Worm (Caenorhabditis elegans): ENCODE results near the gene pcca-1.
A peak's percentile ranks its signal among the peaks of the same experiment; 100 is the strongest.

The pcca-1 gene

ce11 chrX:7659591-7660433, 974 bp downstream of the pcca-1 start:
- TF ChIP-seq nfya-1 (tag; optimal IDR thresholded peaks at IDR 0.05; ENCODE audit: insufficient read depth), result peak; percentile 10
- no peak for TF ChIP-seq R02D3.7 (tag; optimal IDR thresholded peaks at IDR 0.05)
- TF ChIP-seq egl-27 (tag; optimal IDR thresholded peaks at IDR 0.05), result no peak
- no peak for TF ChIP-seq fkh-10 (GFP tag; optimal IDR thresholded peaks at IDR 0.05)

- no peak for TF ChIP-seq nhr-67 (tag; optimal IDR thresholded peaks at IDR 0.05)
- no peak for TF ChIP-seq ztf-11 (tag; optimal IDR thresholded peaks at IDR 0.05)
- TF ChIP-seq daf-12 (tag; optimal IDR thresholded peaks at IDR 0.05), result no peak
- no peak for TF ChIP-seq fkh-10 (GFP tag; optimal IDR thresholded peaks at IDR 0.05)
- TF ChIP-seq fos-1 (tag; optimal IDR thresholded peaks at IDR 0.05), result no peak
- TF ChIP-seq ZK546.5 (tag; optimal IDR thresholded peaks at IDR 0.05), result no peak
- TF ChIP-seq nhr-11 (tag; optimal IDR thresholded peaks at IDR 0.05), result no peak
- no peak for TF ChIP-seq egl-5 (tag; optimal IDR thresholded peaks at IDR 0.05)
- no peak for TF ChIP-seq egl-27 (tag; optimal IDR thresholded peaks at IDR 0.05)
- TF ChIP-seq ceh-82 (tag; optimal IDR thresholded peaks at IDR 0.05), result no peak
- TF ChIP-seq nhr-43 (tag; optimal IDR thresholded peaks at IDR 0.05; ENCODE audit: poor library complexity, severe bottlenecking), result no peak
- TF ChIP-seq jun-1 (tag; optimal IDR thresholded peaks at IDR 0.05), result no peak
- TF ChIP-seq elt-2 (tag; optimal IDR thresholded peaks at IDR 0.05), result no peak
- no peak for TF ChIP-seq pqm-1 (tag; optimal IDR thresholded peaks at IDR 0.05)
- no peak for TF ChIP-seq nhr-28 (tag; optimal IDR thresholded peaks at IDR 0.05)
- no peak for TF ChIP-seq ceh-28 (tag; optimal IDR thresholded peaks at IDR 0.05)
- TF ChIP-seq nhr-12 (tag; optimal IDR thresholded peaks at IDR 0.05), result no peak
These were observed 3.9 kb downstream of the pcca-1 start, which contains the start of gene F27D9.12 for ce11 chrX:7656875-7657274. Gene F27D9.12 (minus strand): TSS chrX:7656975.

ce11 chrX:7655469-7656003, 5.2 kb downstream of the pcca-1 start:
- peak; percentile 42 for TF ChIP-seq nfya-1 (tag; optimal IDR thresholded peaks at IDR 0.05; ENCODE audit: insufficient read depth)
- TF ChIP-seq ama-1 (optimal IDR thresholded peaks at IDR 0.05), result no peak
- TF ChIP-seq elt-3 (tag; optimal IDR thresholded peaks at IDR 0.05), result no peak

ce11 chrX:7653708-7654390, 6.9 kb downstream of the pcca-1 start:
- no peak for TF ChIP-seq ceh-9 (tag; optimal IDR thresholded peaks at IDR 0.05)
- TF ChIP-seq hmg-11 (tag; optimal IDR thresholded peaks at IDR 0.05), result peak; percentile 19
- TF ChIP-seq sea-2 (GFP tag; optimal IDR thresholded peaks at IDR 0.05), result no peak
- no peak for TF ChIP-seq elt-2 (tag; optimal IDR thresholded peaks at IDR 0.05)
- no peak for TF ChIP-seq ztf-4 (tag; optimal IDR thresholded peaks at IDR 0.05)
- TF ChIP-seq elt-3 (tag; optimal IDR thresholded peaks at IDR 0.05), result no peak
- TF ChIP-seq ztf-11 (tag; optimal IDR thresholded peaks at IDR 0.05), result no peak
- TF ChIP-seq lsy-12 (tag; optimal IDR thresholded peaks at IDR 0.05), result no peak
- no peak for TF ChIP-seq R02D3.7 (tag; optimal IDR thresholded peaks at IDR 0.05)
- no peak for TF ChIP-seq fos-1 (tag; optimal IDR thresholded peaks at IDR 0.05)
- TF ChIP-seq unc-62 (GFP tag; optimal IDR thresholded peaks at IDR 0.05), result no peak
- no peak for TF ChIP-seq nhr-23 (tag; optimal IDR thresholded peaks at IDR 0.05)
- no peak for TF ChIP-seq ceh-82 (tag; optimal IDR thresholded peaks at IDR 0.05)
- no peak for TF ChIP-seq eor-1 (tag; optimal IDR thresholded peaks at IDR 0.05)
- TF ChIP-seq nhr-77 (tag; optimal IDR thresholded peaks at IDR 0.05), result no peak
- no peak for TF ChIP-seq skn-1 (tag; optimal IDR thresholded peaks at IDR 0.05)
- no peak for TF ChIP-seq nhr-67 (tag; optimal IDR thresholded peaks at IDR 0.05)
- TF ChIP-seq lin-39 (tag; optimal IDR thresholded peaks at IDR 0.05), result peak; percentile 50
- peak; percentile 73 for TF ChIP-seq nfya-1 (tag; optimal IDR thresholded peaks at IDR 0.05; ENCODE audit: insufficient read depth)
- no peak for TF ChIP-seq snpc-4 (tag; optimal IDR thresholded peaks at IDR 0.05)
- no peak for TF ChIP-seq egl-27 (tag; optimal IDR thresholded peaks at IDR 0.05)
- TF ChIP-seq nhr-43 (tag; optimal IDR thresholded peaks at IDR 0.05; ENCODE audit: poor library complexity, severe bottlenecking), result no peak
- TF ChIP-seq pha-4 (tag; optimal IDR thresholded peaks at IDR 0.05), result no peak
- no peak for TF ChIP-seq nhr-11 (tag; optimal IDR thresholded peaks at IDR 0.05)
- TF ChIP-seq ceh-16 (tag; optimal IDR thresholded peaks at IDR 0.05), result no peak
- no peak for TF ChIP-seq lin-15B (tag; optimal IDR thresholded peaks at IDR 0.05)
- no peak for TF ChIP-seq fkh-10 (GFP tag; optimal IDR thresholded peaks at IDR 0.05)
- no peak for TF ChIP-seq egl-5 (tag; optimal IDR thresholded peaks at IDR 0.05)
- TF ChIP-seq daf-12 (tag; optimal IDR thresholded peaks at IDR 0.05), result no peak
- TF ChIP-seq fkh-2 (tag; optimal IDR thresholded peaks at IDR 0.05), result no peak
- TF ChIP-seq mdl-1 (tag; optimal IDR thresholded peaks at IDR 0.05), result peak; percentile 28

All from whole organism, L3 larva.